Fruit fly (Drosophila melanogaster): ENCODE data around the gene Cpr76Bb.

dm6 chr3L:19555906-19556457, 36.5 kb downstream of the Cpr76Bb start:
- TF ChIP-seq sv (GFP tag; optimal IDR thresholded peaks at IDR 0.05) (no peak), CG32264 (GFP tag; optimal IDR thresholded peaks at IDR 0.05) (no peak), OdsH (GFP tag; optimal IDR thresholded peaks at IDR 0.05) (no peak), CG9705 (GFP tag; optimal IDR thresholded peaks at IDR 0.05) (no peak), Dfd (GFP tag; optimal IDR thresholded peaks at IDR 0.05) (no peak)

All from whole organism, wandering third instar larva.